Fruit fly (Drosophila melanogaster) whole organism, embryonic: ENCODE data around the gene GstD7.

Experiments
- B-H2 ChIP-seq: fragments of 200-800 bp; sonication (Bioruptor generic); optimal IDR thresholded peaks from 2 replicates; lab custom pipeline; 2018; ENCODE audit warnings: missing biosample characterization, mild to moderate bottlenecking, missing genetic modification characterization
- CG10543 ChIP-seq: fragments of 200-800 bp; sonication (Bioruptor generic); optimal IDR thresholded peaks from 3 replicates; lab custom pipeline; 2017; ENCODE audit warnings: missing biosample characterization, mild to moderate bottlenecking, missing genetic modification characterization, moderate library complexity
- CG11456 ChIP-seq: fragments of 200-800 bp; sonication (Bioruptor generic); IDR thresholded peaks from 3 replicates; pipeline ENCODE4 v1.3.6; 2022; ENCODE audit warnings: missing biosample characterization, missing genetic modification characterization
- CG11504 ChIP-seq: fragments of 200-800 bp; sonication (Bioruptor generic); optimal IDR thresholded peaks from 3 replicates; lab custom pipeline; 2019; ENCODE audit warnings: missing biosample characterization, mild to moderate bottlenecking, missing genetic modification characterization, moderate library complexity
- CG11723 ChIP-seq: fragments of 200-800 bp; sonication (Bioruptor generic); optimal IDR thresholded peaks from 2 replicates; lab custom pipeline; 2017; ENCODE audit warnings: missing biosample characterization, mild to moderate bottlenecking, missing genetic modification characterization
- CG12071 ChIP-seq: fragments of 200-800 bp; sonication (Bioruptor generic); optimal IDR thresholded peaks from 3 replicates; lab custom pipeline; 2018; ENCODE audit warnings: missing biosample characterization, mild to moderate bottlenecking, missing genetic modification characterization
- CG12104 ChIP-seq: fragments of 200-800 bp; sonication (Bioruptor generic); optimal IDR thresholded peaks from 3 replicates; lab custom pipeline; 2016; ENCODE audit warnings: missing biosample characterization, missing genetic modification characterization
- CG12942 ChIP-seq: fragments of 200-800 bp; sonication (Bioruptor generic); optimal IDR thresholded peaks from 3 replicates; lab custom pipeline; 2016; ENCODE audit warnings: missing biosample characterization, missing genetic modification characterization
- CG13296 ChIP-seq: fragments of 200-800 bp; sonication (Bioruptor generic); optimal IDR thresholded peaks from 3 replicates; lab custom pipeline; 2018; ENCODE audit warnings: missing biosample characterization, mild to moderate bottlenecking, missing genetic modification characterization
- CG14667 ChIP-seq: fragments of 200-800 bp; sonication (Bioruptor generic); IDR thresholded peaks from 2 replicates; pipeline ENCODE4 v1.3.6; 2022; ENCODE audit warnings: missing biosample characterization, missing genetic modification characterization
- CG1647 ChIP-seq: fragments of 200-800 bp; sonication (Bioruptor generic); optimal IDR thresholded peaks from 3 replicates; lab custom pipeline; 2016; ENCODE audit warnings: missing biosample characterization, missing genetic modification characterization
- CG2116 ChIP-seq: fragments of 200-800 bp; sonication (Bioruptor generic); optimal IDR thresholded peaks from 3 replicates; lab custom pipeline; 2018; ENCODE audit warnings: missing biosample characterization, mild to moderate bottlenecking, missing genetic modification characterization
- CG30020 ChIP-seq: fragments of 200-800 bp; optimal IDR thresholded peaks from 2 replicates; lab custom pipeline; 2019; ENCODE audit warnings: missing biosample characterization, mild to moderate bottlenecking, missing genetic modification characterization, moderate library complexity
- CG30403 ChIP-seq: fragments of 200-800 bp; sonication (Bioruptor generic); optimal IDR thresholded peaks from 3 replicates; lab custom pipeline; 2016; ENCODE audit warnings: missing biosample characterization, missing genetic modification characterization
- CG3163 ChIP-seq: fragments of 200-800 bp; sonication (Bioruptor generic); optimal IDR thresholded peaks from 3 replicates; lab custom pipeline; 2016; ENCODE audit warnings: missing biosample characterization, missing genetic modification characterization
- CG42726 ChIP-seq: fragments of 200-800 bp; sonication (Bioruptor generic); IDR thresholded peaks from 2 replicates; pipeline ENCODE4 v1.3.6; 2022; ENCODE audit warnings: missing biosample characterization, missing genetic modification characterization; ENCODE audit not compliant: partially characterized antibody
- CG6854 ChIP-seq: fragments of 200-800 bp; sonication (Bioruptor generic); optimal IDR thresholded peaks from 3 replicates; lab custom pipeline; 2017; ENCODE audit warnings: missing biosample characterization, mild to moderate bottlenecking, missing genetic modification characterization
- CG7786 ChIP-seq: fragments of 200-800 bp; sonication (Bioruptor generic); optimal IDR thresholded peaks from 2 replicates; lab custom pipeline; 2016; ENCODE audit warnings: missing biosample characterization, missing genetic modification characterization
- CG9727 ChIP-seq: fragments of 200-800 bp; sonication (Bioruptor generic); optimal IDR thresholded peaks from 3 replicates; lab custom pipeline; 2017; ENCODE audit warnings: missing biosample characterization, mild to moderate bottlenecking, missing genetic modification characterization
- CG9817 ChIP-seq: fragments of 200-800 bp; sonication (Bioruptor generic); optimal IDR thresholded peaks from 2 replicates; lab custom pipeline; 2018; ENCODE audit warnings: missing biosample characterization, mild to moderate bottlenecking, missing genetic modification characterization, moderate library complexity
- CG9932 ChIP-seq: fragments of 200-800 bp; sonication (Bioruptor generic); IDR thresholded peaks from 2 replicates; pipeline ENCODE4 v1.3.6; 2022; ENCODE audit warnings: missing biosample characterization, missing genetic modification characterization
- Dll ChIP-seq: fragments of 200-800 bp; sonication (Bioruptor generic); IDR thresholded peaks from 4 replicates; pipeline ENCODE4 v1.3.6; 2022; ENCODE audit warnings: missing biosample characterization, missing genetic modification characterization; ENCODE audit not compliant: partially characterized antibody
- Hmr ChIP-seq: fragments of 200-800 bp; sonication (Bioruptor generic); optimal IDR thresholded peaks from 3 replicates; lab custom pipeline; 2017; ENCODE audit warnings: mild to moderate bottlenecking, missing biosample characterization, missing genetic modification reagents, missing genetic modification characterization
- Hr3 ChIP-seq: fragments of 200-800 bp; sonication (Bioruptor generic); optimal IDR thresholded peaks from 3 replicates; lab custom pipeline; 2016; ENCODE audit warnings: missing biosample characterization, missing genetic modification characterization
- Myb ChIP-seq: fragments of 200-800 bp; sonication (Bioruptor generic); optimal IDR thresholded peaks from 2 replicates; lab custom pipeline; 2016; ENCODE audit warnings: missing biosample characterization, missing genetic modification characterization
- NC2β ChIP-seq: fragments of 200-800 bp; sonication (Bioruptor generic); optimal IDR thresholded peaks from 2 replicates; lab custom pipeline; 2016; ENCODE audit warnings: missing biosample characterization, missing genetic modification characterization
- Nf-YC ChIP-seq: fragments of 200-800 bp; optimal IDR thresholded peaks from 3 replicates; lab custom pipeline; 2019; ENCODE audit warnings: missing biosample characterization, mild to moderate bottlenecking, missing genetic modification characterization, moderate library complexity
- Oli ChIP-seq: fragments of 200-800 bp; sonication (Bioruptor generic); optimal IDR thresholded peaks from 2 replicates; lab custom pipeline; 2018; ENCODE audit warnings: missing biosample characterization, mild to moderate bottlenecking, missing genetic modification characterization, moderate library complexity
- Trl ChIP-seq, 3 experiments: fragments of >200 bp in 2 of 3; fragments of 200-800 bp in 1 of 3; sonication (Bioruptor generic) in 1 of 3; optimal IDR thresholded peaks; 2 replicates in 1 of 3; 3 replicates in 2 of 3; lab custom pipeline; 2016 to 2017; ENCODE audit warnings: missing biosample characterization in 1 of 3, missing genetic modification characterization in 1 of 3
- Xbp1 ChIP-seq: fragments of 200-800 bp; sonication (Bioruptor generic); optimal IDR thresholded peaks from 3 replicates; lab custom pipeline; 2016; ENCODE audit warnings: missing biosample characterization, mild to moderate bottlenecking, missing genetic modification characterization
- amos ChIP-seq: fragments of 200-800 bp; sonication (Bioruptor generic); IDR thresholded peaks from 2 replicates; pipeline ENCODE4 v1.3.6; 2022; ENCODE audit warnings: missing biosample characterization, missing genetic modification characterization; ENCODE audit not compliant: partially characterized antibody
- az2 ChIP-seq: fragments of 200-800 bp; sonication (Bioruptor generic); optimal IDR thresholded peaks from 3 replicates; lab custom pipeline; 2016; ENCODE audit warnings: missing biosample characterization, missing genetic modification characterization
- bowl ChIP-seq: fragments of 200-800 bp; sonication (Bioruptor generic); IDR thresholded peaks from 2 replicates; pipeline ENCODE4 v1.3.6; 2022; ENCODE audit warnings: missing biosample characterization, missing genetic modification characterization
- corto ChIP-seq: fragments of 200-800 bp; sonication (Bioruptor generic); optimal IDR thresholded peaks from 2 replicates; lab custom pipeline; 2016; ENCODE audit warnings: missing biosample characterization, mild to moderate bottlenecking, missing genetic modification characterization, moderate library complexity
- disco-r ChIP-seq: fragments of 200-800 bp; sonication (Bioruptor generic); optimal IDR thresholded peaks from 2 replicates; lab custom pipeline; 2016; ENCODE audit warnings: missing biosample characterization, missing genetic modification characterization
- exex ChIP-seq: fragments of 200-800 bp; sonication (Bioruptor generic); optimal IDR thresholded peaks from 4 replicates; lab custom pipeline; 2018; ENCODE audit warnings: missing biosample characterization, mild to moderate bottlenecking, missing genetic modification characterization, moderate library complexity
- grn ChIP-seq: fragments of 200-800 bp; sonication (Bioruptor generic); optimal IDR thresholded peaks from 3 replicates; lab custom pipeline; 2017; ENCODE audit warnings: missing biosample characterization, missing genetic modification characterization
- gsb ChIP-seq: fragments of 200-800 bp; sonication (Bioruptor generic); IDR thresholded peaks from 2 replicates; pipeline ENCODE4 v1.3.6; 2022; ENCODE audit warnings: missing biosample characterization, missing genetic modification characterization
- her ChIP-seq: fragments of 200-800 bp; sonication (Bioruptor generic); optimal IDR thresholded peaks from 2 replicates; lab custom pipeline; 2016; ENCODE audit warnings: missing biosample characterization, missing genetic modification characterization
- lmd ChIP-seq: fragments of 200-800 bp; sonication (Bioruptor generic); IDR thresholded peaks from 2 replicates; pipeline ENCODE4 v1.3.6; 2022; ENCODE audit warnings: missing biosample characterization, missing genetic modification characterization
- mirr ChIP-seq: fragments of 200-800 bp; sonication (Bioruptor generic); optimal IDR thresholded peaks from 3 replicates; lab custom pipeline; 2018; ENCODE audit warnings: missing biosample characterization, mild to moderate bottlenecking, missing genetic modification characterization
- nau ChIP-seq: fragments of 200-800 bp; sonication (Bioruptor generic); optimal IDR thresholded peaks from 3 replicates; lab custom pipeline; 2017; ENCODE audit warnings: missing biosample characterization, mild to moderate bottlenecking, missing genetic modification characterization, missing genetic modification reagents
- nom ChIP-seq: fragments of 200-800 bp; sonication (Bioruptor generic); optimal IDR thresholded peaks from 2 replicates; lab custom pipeline; 2017; ENCODE audit warnings: missing biosample characterization, missing genetic modification characterization, mild to moderate bottlenecking, moderate library complexity, missing genetic modification reagents
- sd ChIP-seq: fragments of 200-800 bp; sonication (Bioruptor generic); optimal IDR thresholded peaks from 3 replicates; lab custom pipeline; 2018; ENCODE audit warnings: missing biosample characterization, mild to moderate bottlenecking, missing genetic modification characterization, moderate library complexity
- sens-2 ChIP-seq: fragments of 200-800 bp; sonication (Bioruptor generic); IDR thresholded peaks from 2 replicates; pipeline ENCODE4 v1.3.6; 2022; ENCODE audit warnings: missing biosample characterization, missing genetic modification characterization
- slp2 ChIP-seq: fragments of 200-800 bp; sonication (Bioruptor generic); optimal IDR thresholded peaks from 2 replicates; lab custom pipeline; 2016; ENCODE audit warnings: missing biosample characterization, missing genetic modification characterization
- sug ChIP-seq: fragments of 200-800 bp; optimal IDR thresholded peaks from 2 replicates; lab custom pipeline; 2019; ENCODE audit warnings: missing biosample characterization, mild to moderate bottlenecking, missing genetic modification characterization, moderate library complexity

The GstD7 gene

DNA sequence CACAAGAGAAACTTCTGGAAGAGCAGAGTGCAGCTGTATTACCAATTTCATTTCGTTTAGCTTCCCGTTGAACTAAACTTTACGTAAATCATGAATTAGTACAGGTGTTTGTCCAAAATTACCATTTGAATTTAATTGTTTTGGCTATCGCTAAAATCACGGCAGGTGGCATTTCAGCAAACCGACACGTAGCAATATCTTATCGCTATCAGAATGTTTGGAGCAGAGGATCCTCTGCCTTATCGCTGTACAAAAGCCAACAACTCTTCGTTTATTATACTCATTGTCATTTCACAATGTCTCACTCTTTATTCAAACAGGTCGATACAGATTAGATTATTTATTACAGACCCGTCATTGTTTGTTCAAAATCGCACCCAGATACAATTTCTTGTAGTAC is 12.4 kb upstream of the GstD7 start:
- TF ChIP-seq mirr (GFP tag; lab: Kevin White, UChicago) (peak; percentile 56), CG13296 (GFP tag; lab: Kevin White, UChicago) (no peak), bowl (GFP tag; lab: Robert Waterston, UW) (no peak), Hmr (GFP tag; lab: Kevin White, UChicago) (no peak), sd (tag; lab: Kevin White, UChicago) (peak; percentile 44), CG2116 (GFP tag; lab: Kevin White, UChicago) (no peak), CG12071 (no peak), sug (tag; lab: Kevin White, UChicago) (peak; percentile 93), nom (GFP tag; lab: Kevin White, UChicago) (no peak), exex (peak; percentile 76), CG11723 (GFP tag; lab: Kevin White, UChicago) (no peak), grn (peak; percentile 67), CG11456 (GFP tag; lab: Robert Waterston, UW) (no peak), CG7786 (GFP tag; lab: Kevin White, UChicago) (no peak)

DNA sequence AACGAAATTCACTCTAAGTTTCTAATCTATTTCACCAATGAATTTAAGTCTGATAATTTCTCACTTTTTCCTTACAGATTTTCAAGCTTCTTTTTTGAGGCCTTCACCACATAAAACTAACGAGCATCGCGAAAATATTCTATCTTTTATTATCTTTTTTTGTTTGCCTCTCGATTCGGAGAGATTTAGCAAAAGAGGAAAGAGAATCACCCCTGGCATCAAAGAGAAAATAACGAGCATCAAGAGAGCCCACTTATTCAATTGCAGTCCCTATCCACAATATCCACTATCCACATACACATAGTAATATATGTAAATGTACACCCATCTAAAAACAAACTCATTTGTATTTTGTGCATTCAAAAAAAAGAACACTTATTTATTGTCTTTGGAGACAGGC is 10.8 kb upstream of the GstD7 start, which contains the start of gene GstD9:
Gene GstD9 (minus strand): TSS at position 101 of the 400 bp plus-strand sequence.
- no peak for TF ChIP-seq gsb (GFP tag; lab: Robert Waterston, UW)
- peak; percentile 76 for TF ChIP-seq CG3163
- peak; percentile 31 to 43 for TF ChIP-seq Trl (optimal IDR thresholded peaks at IDR 0.05; lab: Kevin White, UChicago)
- TF ChIP-seq Trl (GFP tag; optimal IDR thresholded peaks at IDR 0.05; lab: Kevin White, UChicago): no peak
- TF ChIP-seq disco-r: no peak

DNA sequence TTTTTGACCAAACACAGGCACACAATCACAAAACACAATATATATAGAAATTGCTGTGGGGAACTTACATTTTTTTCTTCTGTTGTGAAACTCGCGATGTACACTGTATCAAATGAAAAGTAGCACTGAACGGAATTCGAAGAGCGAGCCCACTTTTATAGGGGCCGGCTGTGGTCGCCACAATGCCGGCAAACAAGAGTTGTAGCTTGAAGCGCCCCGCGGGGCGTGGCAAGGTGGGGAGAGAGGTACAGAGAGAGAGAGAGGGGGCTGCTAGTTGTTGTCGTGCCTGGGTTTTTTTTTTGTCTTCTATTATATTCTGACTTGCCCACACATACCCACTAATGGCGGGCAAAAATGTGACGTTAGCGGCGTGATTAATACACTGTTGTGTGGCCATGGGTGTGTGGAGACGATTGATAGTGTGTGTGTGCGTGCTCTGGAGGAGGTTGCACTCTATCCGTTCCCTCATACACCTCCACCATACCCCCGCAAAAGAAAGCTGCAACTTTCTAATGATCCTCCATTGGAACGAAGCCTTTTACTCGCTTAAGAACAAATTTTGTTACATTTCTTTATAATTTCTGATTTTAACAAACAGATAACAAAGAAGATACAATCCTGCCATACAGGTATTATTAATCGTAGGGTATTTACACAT is 9.0 kb upstream of the GstD7 start, which contains the start of gene GstD1:
Gene GstD1 (minus strand): TSS at position 134 of the 658 bp plus-strand sequence.
- TF ChIP-seq CG14667 (GFP tag; lab: Robert Waterston, UW) (no peak), sens-2 (GFP tag; lab: Robert Waterston, UW) (no peak), Oli (tag; lab: Kevin White, UChicago) (peak; percentile 41), CG12942 (GFP tag; lab: Kevin White, UChicago) (no peak), CG9727 (GFP tag; lab: Kevin White, UChicago) (peak; percentile 24), Myb (peak; percentile 4), CG30403 (GFP tag; lab: Kevin White, UChicago) (peak; percentile 54), Dll (GFP tag; lab: Robert Waterston, UW) (peak; percentile 54; the same call in 1 of the 4 replicates), her (GFP tag; lab: Kevin White, UChicago) (peak; percentile 39), CG1647 (GFP tag; lab: Kevin White, UChicago) (peak; percentile 36), amos (GFP tag; lab: Robert Waterston, UW) (peak; percentile 36; the same call in 1 of the 2 replicates), Xbp1 (GFP tag; lab: Kevin White, UChicago) (peak; percentile 36), CG42726 (peak; percentile 45; the same call in 1 of the 2 replicates), CG12104 (peak; percentile 28), nau (GFP tag; lab: Kevin White, UChicago) (peak; percentile 6), corto (GFP tag; lab: Kevin White, UChicago) (no peak), Hr3 (peak; percentile 39), CG6854 (GFP tag; lab: Kevin White, UChicago) (no peak), B-H2 (GFP tag; lab: Kevin White, UChicago) (peak; percentile 79), NC2β (GFP tag; lab: Kevin White, UChicago) (peak; percentile 38), CG9932 (GFP tag; lab: Robert Waterston, UW) (peak; percentile 51), Nf-YC (tag; lab: Kevin White, UChicago) (no peak), CG10543 (GFP tag; lab: Kevin White, UChicago) (peak; percentile 89), CG11504 (tag; lab: Kevin White, UChicago) (peak; percentile 50), CG9817 (tag; lab: Kevin White, UChicago) (peak; percentile 30), slp2 (peak; percentile 39), lmd (GFP tag; lab: Robert Waterston, UW) (peak; percentile 47), az2 (GFP tag; lab: Kevin White, UChicago) (no peak), CG30020 (tag; lab: Kevin White, UChicago) (no peak)
